Fruit fly (Drosophila melanogaster): ENCODE data around the gene CG3939.

CG3939 gene

dm6 chrX:3174374-3174773 lies 444 bp upstream of the CG3939 start, which contains the start of gene Fcp3C:
Fcp3C (minus strand) TSS chrX:3174474.
- TF ChIP-seq insv (optimal IDR thresholded peaks at IDR 0.05) (no peak), ttk (optimal IDR thresholded peaks at IDR 0.05) (no peak), Sin3A (optimal IDR thresholded peaks at IDR 0.05) (no peak), h (optimal IDR thresholded peaks at IDR 0.05) (no peak), Myc (optimal IDR thresholded peaks at IDR 0.05) (no peak), psq (optimal IDR thresholded peaks at IDR 0.05) (no peak)

- TF ChIP-seq insv (optimal IDR thresholded peaks at IDR 0.05) (no peak), h (optimal IDR thresholded peaks at IDR 0.05) (no peak), psq (optimal IDR thresholded peaks at IDR 0.05) (no peak), ttk (optimal IDR thresholded peaks at IDR 0.05) (no peak), Myc (optimal IDR thresholded peaks at IDR 0.05) (no peak), Sin3A (optimal IDR thresholded peaks at IDR 0.05) (no peak)
Measured at dm6 chrX:3176193-3176592, 1.4 kb downstream of the CG3939 start, which contains the start of gene dnc. dnc (plus strand) TSS chrX:3176440.

dm6 chrX:3186550-3186949 lies 11.7 kb downstream of the CG3939 start:
- TF ChIP-seq Sin3A (optimal IDR thresholded peaks at IDR 0.05) (no peak), psq (optimal IDR thresholded peaks at IDR 0.05) (no peak), ttk (optimal IDR thresholded peaks at IDR 0.05) (no peak), h (optimal IDR thresholded peaks at IDR 0.05) (no peak), insv (optimal IDR thresholded peaks at IDR 0.05) (no peak), Myc (optimal IDR thresholded peaks at IDR 0.05) (no peak)

dm6 chrX:3187593-3187992 lies 12.8 kb downstream of the CG3939 start:
- TF ChIP-seq ttk (optimal IDR thresholded peaks at IDR 0.05): no peak
- TF ChIP-seq Sin3A (optimal IDR thresholded peaks at IDR 0.05): no peak
- no peak for TF ChIP-seq insv (optimal IDR thresholded peaks at IDR 0.05)
- no peak for TF ChIP-seq psq (optimal IDR thresholded peaks at IDR 0.05)
- TF ChIP-seq Myc (optimal IDR thresholded peaks at IDR 0.05): no peak
- TF ChIP-seq h (optimal IDR thresholded peaks at IDR 0.05): no peak

- TF ChIP-seq insv (optimal IDR thresholded peaks at IDR 0.05): no peak
- no peak for TF ChIP-seq psq (optimal IDR thresholded peaks at IDR 0.05)
- no peak for TF ChIP-seq Sin3A (optimal IDR thresholded peaks at IDR 0.05)
- TF ChIP-seq ttk (optimal IDR thresholded peaks at IDR 0.05): no peak
- no peak for TF ChIP-seq h (optimal IDR thresholded peaks at IDR 0.05)
- TF ChIP-seq Myc (optimal IDR thresholded peaks at IDR 0.05): no peak
Measured at dm6 chrX:3188419-3188818, 13.6 kb downstream of the CG3939 start.

- TF ChIP-seq ttk (optimal IDR thresholded peaks at IDR 0.05): no peak
- TF ChIP-seq Sin3A (optimal IDR thresholded peaks at IDR 0.05): no peak
- TF ChIP-seq insv (optimal IDR thresholded peaks at IDR 0.05): no peak
- no peak for TF ChIP-seq h (optimal IDR thresholded peaks at IDR 0.05)
- no peak for TF ChIP-seq Myc (optimal IDR thresholded peaks at IDR 0.05)
Measured at dm6 chrX:3189155-3189554, 14.3 kb downstream of the CG3939 start.

dm6 chrX:3189723-3190122 lies 14.9 kb downstream of the CG3939 start:
- TF ChIP-seq ttk (optimal IDR thresholded peaks at IDR 0.05): no peak
- no peak for TF ChIP-seq Myc (optimal IDR thresholded peaks at IDR 0.05)
- TF ChIP-seq psq (optimal IDR thresholded peaks at IDR 0.05): no peak
- TF ChIP-seq Sin3A (optimal IDR thresholded peaks at IDR 0.05): no peak
- no peak for TF ChIP-seq h (optimal IDR thresholded peaks at IDR 0.05)
- no peak for TF ChIP-seq insv (optimal IDR thresholded peaks at IDR 0.05)

dm6 chrX:3190837-3191458 lies 16.1 kb downstream of the CG3939 start:
- TF ChIP-seq Myc (optimal IDR thresholded peaks at IDR 0.05) (no peak), h (optimal IDR thresholded peaks at IDR 0.05) (no peak), Sin3A (optimal IDR thresholded peaks at IDR 0.05) (no peak), psq (optimal IDR thresholded peaks at IDR 0.05) (no peak), ttk (optimal IDR thresholded peaks at IDR 0.05) (no peak), insv (optimal IDR thresholded peaks at IDR 0.05) (no peak)

dm6 chrX:3192301-3192700 lies 17.5 kb downstream of the CG3939 start:
- no peak for TF ChIP-seq Myc (optimal IDR thresholded peaks at IDR 0.05)
- no peak for TF ChIP-seq psq (optimal IDR thresholded peaks at IDR 0.05)
- TF ChIP-seq Sin3A (optimal IDR thresholded peaks at IDR 0.05): no peak
- no peak for TF ChIP-seq h (optimal IDR thresholded peaks at IDR 0.05)
- TF ChIP-seq insv (optimal IDR thresholded peaks at IDR 0.05): no peak
- TF ChIP-seq ttk (optimal IDR thresholded peaks at IDR 0.05): no peak

dm6 chrX:3193774-3194173 lies 19.0 kb downstream of the CG3939 start:
- no peak for TF ChIP-seq h (optimal IDR thresholded peaks at IDR 0.05)
- no peak for TF ChIP-seq ttk (optimal IDR thresholded peaks at IDR 0.05)
- no peak for TF ChIP-seq Myc (optimal IDR thresholded peaks at IDR 0.05)
- no peak for TF ChIP-seq psq (optimal IDR thresholded peaks at IDR 0.05)
- no peak for TF ChIP-seq insv (optimal IDR thresholded peaks at IDR 0.05)
- TF ChIP-seq Sin3A (optimal IDR thresholded peaks at IDR 0.05): no peak

dm6 chrX:3205887-3206794 lies 31.3 kb downstream of the CG3939 start:
- TF ChIP-seq Sin3A (optimal IDR thresholded peaks at IDR 0.05) (no peak), Myc (optimal IDR thresholded peaks at IDR 0.05) (no peak), ttk (optimal IDR thresholded peaks at IDR 0.05) (no peak), h (optimal IDR thresholded peaks at IDR 0.05) (no peak)

Data from Kc167 (cell line).